Worm (Caenorhabditis elegans): ENCODE results near the gene flcn-1.

flcn-1 gene

ce11 chrII:6973501-6973900, 44.9 kb downstream of the flcn-1 start, which contains the start of gene sod-1:
TSS of gene sod-1 (minus strand) at chrII:6973887.
- no peak for TF ChIP-seq lsy-12 (tag; optimal IDR thresholded peaks at IDR 0.05)
- no peak for TF ChIP-seq elt-2 (tag; optimal IDR thresholded peaks at IDR 0.05)
- TF ChIP-seq nhr-11 (tag; optimal IDR thresholded peaks at IDR 0.05): no peak
- no peak for TF ChIP-seq R02D3.7 (tag; optimal IDR thresholded peaks at IDR 0.05)
- TF ChIP-seq lin-39 (tag; optimal IDR thresholded peaks at IDR 0.05): no peak
- TF ChIP-seq ceh-9 (tag; optimal IDR thresholded peaks at IDR 0.05): no peak
- TF ChIP-seq ztf-11 (tag; optimal IDR thresholded peaks at IDR 0.05): no peak
- no peak for TF ChIP-seq pqm-1 (tag; optimal IDR thresholded peaks at IDR 0.05)
- TF ChIP-seq egl-5 (tag; optimal IDR thresholded peaks at IDR 0.05): no peak
- TF ChIP-seq daf-12 (tag; optimal IDR thresholded peaks at IDR 0.05): no peak
- no peak for TF ChIP-seq lin-15B (tag; optimal IDR thresholded peaks at IDR 0.05)
- no peak for TF ChIP-seq nhr-77 (tag; optimal IDR thresholded peaks at IDR 0.05)
- TF ChIP-seq aly-2 (tag; optimal IDR thresholded peaks at IDR 0.05): no peak
- no peak for TF ChIP-seq mdl-1 (tag; optimal IDR thresholded peaks at IDR 0.05)
- no peak for TF ChIP-seq unc-39 (tag; optimal IDR thresholded peaks at IDR 0.05)
- TF ChIP-seq egl-27 (tag; optimal IDR thresholded peaks at IDR 0.05): no peak
- TF ChIP-seq eor-1 (tag; optimal IDR thresholded peaks at IDR 0.05): no peak

ce11 chrII:6974011-6974410, 45.4 kb downstream of the flcn-1 start:
- no peak for TF ChIP-seq eor-1 (tag; optimal IDR thresholded peaks at IDR 0.05)
- no peak for TF ChIP-seq nhr-43 (tag; optimal IDR thresholded peaks at IDR 0.05; ENCODE audit: poor library complexity, severe bottlenecking)
- no peak for TF ChIP-seq nhr-76 (tag; optimal IDR thresholded peaks at IDR 0.05)
- TF ChIP-seq lin-39 (tag; optimal IDR thresholded peaks at IDR 0.05): no peak
- TF ChIP-seq jun-1 (tag; optimal IDR thresholded peaks at IDR 0.05): no peak
- TF ChIP-seq ceh-28 (tag; optimal IDR thresholded peaks at IDR 0.05): no peak
- no peak for TF ChIP-seq ztf-4 (tag; optimal IDR thresholded peaks at IDR 0.05)
- TF ChIP-seq ceh-16 (tag; optimal IDR thresholded peaks at IDR 0.05): no peak
- TF ChIP-seq lin-15B (tag; optimal IDR thresholded peaks at IDR 0.05): peak; percentile 50
- TF ChIP-seq elt-1 (tag; optimal IDR thresholded peaks at IDR 0.05): no peak
- no peak for TF ChIP-seq zag-1 (tag; optimal IDR thresholded peaks at IDR 0.05)
- TF ChIP-seq nhr-11 (tag; optimal IDR thresholded peaks at IDR 0.05): no peak
- no peak for TF ChIP-seq fkh-2 (tag; optimal IDR thresholded peaks at IDR 0.05)
- no peak for TF ChIP-seq nhr-12 (tag; optimal IDR thresholded peaks at IDR 0.05)
- TF ChIP-seq ZK546.5 (tag; optimal IDR thresholded peaks at IDR 0.05): no peak
- no peak for TF ChIP-seq nhr-28 (tag; optimal IDR thresholded peaks at IDR 0.05)
- TF ChIP-seq nhr-23 (tag; optimal IDR thresholded peaks at IDR 0.05): peak; percentile 1
- no peak for TF ChIP-seq lsy-12 (tag; optimal IDR thresholded peaks at IDR 0.05)
- TF ChIP-seq fkh-10 (GFP tag; optimal IDR thresholded peaks at IDR 0.05): no peak
- TF ChIP-seq ceh-9 (tag; optimal IDR thresholded peaks at IDR 0.05): no peak
- no peak for TF ChIP-seq unc-39 (tag; optimal IDR thresholded peaks at IDR 0.05)
- TF ChIP-seq elt-2 (tag; optimal IDR thresholded peaks at IDR 0.05): no peak
- TF ChIP-seq mml-1 (tag; optimal IDR thresholded peaks at IDR 0.05): no peak
- no peak for TF ChIP-seq egl-5 (tag; optimal IDR thresholded peaks at IDR 0.05)
- TF ChIP-seq mdl-1 (tag; optimal IDR thresholded peaks at IDR 0.05): no peak
- TF ChIP-seq snpc-4 (tag; optimal IDR thresholded peaks at IDR 0.05): peak; percentile 48
- TF ChIP-seq unc-62 (GFP tag; optimal IDR thresholded peaks at IDR 0.05): no peak
- no peak for TF ChIP-seq tbx-2 (tag; optimal IDR thresholded peaks at IDR 0.05)
- TF ChIP-seq daf-12 (tag; optimal IDR thresholded peaks at IDR 0.05): no peak
- no peak for TF ChIP-seq nhr-67 (tag; optimal IDR thresholded peaks at IDR 0.05)
- TF ChIP-seq skn-1 (tag; optimal IDR thresholded peaks at IDR 0.05): peak; percentile 29
- peak; percentile 78 for TF ChIP-seq pha-4 (tag; optimal IDR thresholded peaks at IDR 0.05)
- TF ChIP-seq fos-1 (tag; optimal IDR thresholded peaks at IDR 0.05): no peak
- TF ChIP-seq nhr-77 (tag; optimal IDR thresholded peaks at IDR 0.05): no peak
- TF ChIP-seq hmg-11 (tag; optimal IDR thresholded peaks at IDR 0.05): peak; percentile 43
- TF ChIP-seq pqm-1 (tag; optimal IDR thresholded peaks at IDR 0.05): no peak
- peak; percentile 35 for TF ChIP-seq R02D3.7 (tag; optimal IDR thresholded peaks at IDR 0.05)
- TF ChIP-seq elt-3 (tag; optimal IDR thresholded peaks at IDR 0.05): no peak
- no peak for TF ChIP-seq nhr-237 (tag; optimal IDR thresholded peaks at IDR 0.05)
- no peak for TF ChIP-seq nhr-25 (tag; optimal IDR thresholded peaks at IDR 0.05)
- TF ChIP-seq egl-27 (tag; optimal IDR thresholded peaks at IDR 0.05): no peak
- TF ChIP-seq ztf-11 (tag; optimal IDR thresholded peaks at IDR 0.05): no peak
- TF ChIP-seq ama-1 (optimal IDR thresholded peaks at IDR 0.05): no peak
- TF ChIP-seq sea-2 (GFP tag; optimal IDR thresholded peaks at IDR 0.05): no peak
- no peak for TF ChIP-seq aly-2 (tag; optimal IDR thresholded peaks at IDR 0.05)
- peak; percentile 79 for TF ChIP-seq nfya-1 (tag; optimal IDR thresholded peaks at IDR 0.05; ENCODE audit: insufficient read depth)
- TF ChIP-seq ceh-82 (tag; optimal IDR thresholded peaks at IDR 0.05): no peak

All from whole organism, L3 larva.